Fruit fly (Drosophila melanogaster) whole organism, embryonic: ENCODE measurements around the gene CG13766.

ENCODE experiments used
- Atf6 ChIP-seq: fragments of 200-800 bp; sonication (Bioruptor generic); IDR thresholded peaks from 2 replicates; pipeline ENCODE4 v1.3.6; 2022; ENCODE audit warnings: missing biosample characterization, missing genetic modification characterization
- B-H1 ChIP-seq: fragments of 200-800 bp; sonication (Bioruptor generic); IDR thresholded peaks from 3 replicates; pipeline ENCODE4 v1.3.6; 2022; ENCODE audit warnings: missing biosample characterization, missing genetic modification characterization
- Bdp1 ChIP-seq: fragments of 200-800 bp; sonication (Bioruptor generic); optimal IDR thresholded peaks from 3 replicates; lab custom pipeline; 2016; ENCODE audit warnings: missing biosample characterization, missing genetic modification characterization
- CG10321 ChIP-seq: fragments of 200-800 bp; sonication (Bioruptor generic); IDR thresholded peaks from 2 replicates; pipeline ENCODE4 v1.3.6; 2022; ENCODE audit warnings: missing biosample characterization, missing genetic modification characterization
- CG14965 ChIP-seq: fragments of 200-800 bp; sonication (Bioruptor generic); optimal IDR thresholded peaks from 2 replicates; lab custom pipeline; 2016; ENCODE audit warnings: missing biosample characterization, missing genetic modification characterization, borderline replicate concordance
- CG17361 ChIP-seq: fragments of 200-800 bp; sonication (Bioruptor generic); IDR thresholded peaks from 3 replicates; pipeline ENCODE4 v1.3.6; 2022; ENCODE audit warnings: missing biosample characterization, missing genetic modification characterization
- CG18011 ChIP-seq: fragments of 200-800 bp; sonication (Bioruptor generic); optimal IDR thresholded peaks from 2 replicates; lab custom pipeline; 2017; ENCODE audit warnings: missing biosample characterization, missing genetic modification characterization, mild to moderate bottlenecking, moderate library complexity, missing genotype
- CG18262 ChIP-seq: fragments of 200-800 bp; optimal IDR thresholded peaks from 3 replicates; lab custom pipeline; 2019; ENCODE audit warnings: missing biosample characterization, mild to moderate bottlenecking, missing genetic modification characterization, moderate library complexity
- CG18599 ChIP-seq: fragments of 200-800 bp; sonication (Bioruptor generic); optimal IDR thresholded peaks from 3 replicates; lab custom pipeline; 2017; ENCODE audit warnings: missing biosample characterization, missing genetic modification characterization, mild to moderate bottlenecking, moderate library complexity, missing genetic modification reagents
- CG30431 ChIP-seq: fragments of 200-800 bp; sonication (Bioruptor generic); optimal IDR thresholded peaks from 2 replicates; lab custom pipeline; 2017; ENCODE audit warnings: missing biosample characterization, missing genetic modification characterization
- CG3407 ChIP-seq: fragments of 200-800 bp; sonication (Bioruptor generic); optimal IDR thresholded peaks from 2 replicates; lab custom pipeline; 2018; ENCODE audit warnings: missing biosample characterization, mild to moderate bottlenecking, missing genetic modification characterization
- CG4424 ChIP-seq: fragments of 200-800 bp; sonication (Bioruptor generic); optimal IDR thresholded peaks from 3 replicates; lab custom pipeline; 2016; ENCODE audit warnings: missing biosample characterization, missing genetic modification characterization
- CG6683 ChIP-seq: fragments of 200-800 bp; sonication (Bioruptor generic); optimal IDR thresholded peaks from 2 replicates; lab custom pipeline; 2017; ENCODE audit warnings: missing biosample characterization, mild to moderate bottlenecking, missing genetic modification characterization, missing genetic modification reagents
- CG7786 ChIP-seq: fragments of 200-800 bp; sonication (Bioruptor generic); optimal IDR thresholded peaks from 2 replicates; lab custom pipeline; 2016; ENCODE audit warnings: missing biosample characterization, missing genetic modification characterization
- CG8281 ChIP-seq: fragments of 200-800 bp; sonication (Bioruptor generic); optimal IDR thresholded peaks from 2 replicates; lab custom pipeline; 2018; ENCODE audit warnings: missing biosample characterization, mild to moderate bottlenecking, missing genetic modification characterization, moderate library complexity
- Camta ChIP-seq: fragments of 200-800 bp; sonication (Bioruptor generic); optimal IDR thresholded peaks from 2 replicates; lab custom pipeline; 2016; ENCODE audit warnings: missing biosample characterization, missing genetic modification characterization
- CrebB ChIP-seq: fragments of 200-800 bp; sonication (Bioruptor generic); optimal IDR thresholded peaks from 3 replicates; lab custom pipeline; 2018; ENCODE audit warnings: missing biosample characterization, mild to moderate bottlenecking, missing genetic modification characterization
- Gug ChIP-seq: fragments of 200-800 bp; sonication (Bioruptor generic); IDR thresholded peaks from 4 replicates; pipeline ENCODE4 v1.3.6; 2022; ENCODE audit warnings: missing biosample characterization, missing genetic modification characterization
- H15 ChIP-seq: fragments of 200-800 bp; sonication (Bioruptor generic); IDR thresholded peaks from 3 replicates; pipeline ENCODE4 v1.3.6; 2022; ENCODE audit warnings: missing biosample characterization, missing genetic modification characterization
- HLH3B ChIP-seq: fragments of 200-800 bp; sonication (Bioruptor generic); IDR thresholded peaks from 2 replicates; pipeline ENCODE4 v1.3.6; 2022; ENCODE audit warnings: missing biosample characterization, missing genetic modification characterization
- HLH54F ChIP-seq: fragments of 200-800 bp; sonication (Bioruptor generic); optimal IDR thresholded peaks from 3 replicates; lab custom pipeline; 2016; ENCODE audit warnings: missing biosample characterization, missing genetic modification characterization
- HmgZ ChIP-seq: fragments of 200-800 bp; sonication (Bioruptor generic); optimal IDR thresholded peaks from 2 replicates; lab custom pipeline; 2018; ENCODE audit warnings: missing biosample characterization, mild to moderate bottlenecking, missing genetic modification characterization
- Hr3 ChIP-seq: fragments of 200-800 bp; sonication (Bioruptor generic); optimal IDR thresholded peaks from 3 replicates; lab custom pipeline; 2016; ENCODE audit warnings: missing biosample characterization, missing genetic modification characterization
- Max ChIP-seq: fragments of 200-800 bp; sonication (Bioruptor generic); optimal IDR thresholded peaks from 2 replicates; lab custom pipeline; 2016; ENCODE audit warnings: missing biosample characterization, mild to moderate bottlenecking, missing genetic modification characterization
- NFAT ChIP-seq: fragments of 200-800 bp; sonication (Bioruptor generic); IDR thresholded peaks from 2 replicates; pipeline ENCODE4 v1.3.6; 2022; ENCODE audit warnings: missing biosample characterization, missing genetic modification characterization
- Side ChIP-seq: fragments of 200-800 bp; sonication (Bioruptor generic); optimal IDR thresholded peaks from 2 replicates; lab custom pipeline; 2016; ENCODE audit warnings: missing biosample characterization, missing genetic modification characterization
- Ssrp ChIP-seq: fragments of 200-800 bp; sonication (Bioruptor generic); optimal IDR thresholded peaks from 2 replicates; lab custom pipeline; 2018; ENCODE audit warnings: missing biosample characterization, mild to moderate bottlenecking, missing genetic modification characterization, moderate library complexity
- Xrp1 ChIP-seq: fragments of 200-800 bp; sonication (Bioruptor generic); IDR thresholded peaks from 2 replicates; pipeline ENCODE4 v1.3.6; 2022; ENCODE audit warnings: missing biosample characterization, missing genetic modification characterization
- abd-A ChIP-seq: fragments of 200-800 bp; sonication (Bioruptor generic); optimal IDR thresholded peaks from 3 replicates; lab custom pipeline; 2019; ENCODE audit warnings: missing biosample characterization, mild to moderate bottlenecking, missing genetic modification characterization, moderate library complexity
- aop ChIP-seq: fragments of 200-800 bp; sonication (Bioruptor generic); IDR thresholded peaks from 2 replicates; pipeline ENCODE4 v1.3.6; 2022; ENCODE audit warnings: missing biosample characterization, missing genetic modification characterization
- bowl ChIP-seq: fragments of 200-800 bp; sonication (Bioruptor generic); IDR thresholded peaks from 2 replicates; pipeline ENCODE4 v1.3.6; 2022; ENCODE audit warnings: missing biosample characterization, missing genetic modification characterization
- chif ChIP-seq, 2 experiments: fragments of 200-800 bp; sonication (Bioruptor generic); optimal IDR thresholded peaks; 3 replicates each; lab custom pipeline; 2016; ENCODE audit warnings: missing biosample characterization in 2 of 2, missing genetic modification characterization in 2 of 2
- cwo ChIP-seq: fragments of 200-800 bp; sonication (Bioruptor generic); optimal IDR thresholded peaks from 3 replicates; lab custom pipeline; 2017; ENCODE audit warnings: missing biosample characterization, missing genetic modification characterization, mild to moderate bottlenecking, moderate library complexity, missing genetic modification reagents
- dimm ChIP-seq: fragments of 200-800 bp; sonication (Bioruptor generic); IDR thresholded peaks from 2 replicates; pipeline ENCODE4 v1.3.6; 2022; ENCODE audit warnings: missing biosample characterization, missing genetic modification characterization
- jing ChIP-seq: fragments of 200-800 bp; sonication (Bioruptor generic); optimal IDR thresholded peaks from 2 replicates; lab custom pipeline; 2018; ENCODE audit warnings: missing biosample characterization, mild to moderate bottlenecking, missing genetic modification characterization
- lbe ChIP-seq: fragments of 200-800 bp; sonication (Bioruptor generic); optimal IDR thresholded peaks from 2 replicates; lab custom pipeline; 2016; ENCODE audit warnings: missing biosample characterization, mild to moderate bottlenecking, missing genetic modification characterization
- luna ChIP-seq: fragments of 200-800 bp; sonication (Bioruptor generic); optimal IDR thresholded peaks from 2 replicates; lab custom pipeline; 2016; ENCODE audit warnings: missing biosample characterization, missing genetic modification characterization
- maf-S ChIP-seq: fragments of 200-800 bp; sonication (Bioruptor generic); optimal IDR thresholded peaks from 2 replicates; lab custom pipeline; 2016; ENCODE audit warnings: missing biosample characterization, missing genetic modification characterization
- onecut ChIP-seq: fragments of 200-800 bp; sonication (Bioruptor generic); IDR thresholded peaks from 2 replicates; pipeline ENCODE4 v1.3.6; 2022; ENCODE audit warnings: missing biosample characterization, missing genetic modification characterization
- org-1 ChIP-seq: fragments of 200-800 bp; sonication (Bioruptor generic); optimal IDR thresholded peaks from 2 replicates; lab custom pipeline; 2017; ENCODE audit warnings: missing biosample characterization, missing genetic modification characterization
- pfk ChIP-seq: fragments of 200-800 bp; sonication (Bioruptor generic); optimal IDR thresholded peaks from 2 replicates; lab custom pipeline; 2018; ENCODE audit warnings: missing biosample characterization, mild to moderate bottlenecking, missing genetic modification characterization, moderate library complexity
- sc ChIP-seq, 3 experiments: fragments of >200 bp in 2 of 3; fragments of 200-800 bp in 1 of 3; sonication (Bioruptor generic) in 1 of 3; optimal IDR thresholded peaks; 2 replicates in 2 of 3; 3 replicates in 1 of 3; lab custom pipeline; 2017; ENCODE audit warnings: mild to moderate bottlenecking in 1 of 3, missing biosample characterization in 1 of 3, missing genetic modification characterization in 1 of 3, missing genetic modification reagents in 1 of 3
- sens ChIP-seq: fragments of 200-800 bp; sonication (Bioruptor generic); peaks from one replicate; lab custom pipeline; 2016; ENCODE audit warnings: missing biosample characterization, missing genetic modification characterization
- sqz ChIP-seq: fragments of 200-800 bp; sonication (Bioruptor generic); optimal IDR thresholded peaks from 3 replicates; lab custom pipeline; 2018; ENCODE audit warnings: missing biosample characterization, mild to moderate bottlenecking, missing genetic modification characterization
- stwl ChIP-seq: fragments of 200-800 bp; sonication (Bioruptor generic); optimal IDR thresholded peaks from 3 replicates; lab custom pipeline; 2018; ENCODE audit warnings: missing biosample characterization, mild to moderate bottlenecking, missing genetic modification characterization, moderate library complexity
- tap ChIP-seq: fragments of 200-800 bp; optimal IDR thresholded peaks from 3 replicates; lab custom pipeline; 2019; ENCODE audit warnings: missing biosample characterization, mild to moderate bottlenecking, missing genetic modification characterization, moderate library complexity
- tna ChIP-seq: fragments of 200-800 bp; sonication (Bioruptor generic); IDR thresholded peaks from 2 replicates; pipeline ENCODE4 v1.3.6; 2022; ENCODE audit warnings: missing biosample characterization, missing genetic modification characterization; ENCODE audit not compliant: partially characterized antibody
- tx ChIP-seq: fragments of 200-800 bp; sonication (Bioruptor generic); optimal IDR thresholded peaks from 2 replicates; lab custom pipeline; 2016; ENCODE audit warnings: missing biosample characterization, missing genetic modification characterization

The CG13766 gene

dm6 chr2L:6614229-6614935 is 48.4 kb upstream of the CG13766 start (continued):
- TF ChIP-seq lbe (no peak), CG4424 (no peak), aop (GFP tag; lab: Robert Waterston, UW) (no peak), HLH3B (GFP tag; lab: Robert Waterston, UW) (no peak), HLH54F (GFP tag; lab: Kevin White, UChicago) (no peak), pfk (no peak), NFAT (GFP tag; lab: Robert Waterston, UW) (no peak), org-1 (no peak), Hr3 (GFP tag; lab: Kevin White, UChicago) (no peak), CG17361 (no peak), cwo (GFP tag; lab: Kevin White, UChicago) (peak; percentile 4), CG6683 (GFP tag; lab: Kevin White, UChicago) (no peak), Bdp1 (GFP tag; lab: Kevin White, UChicago) (no peak), jing (GFP tag; lab: Kevin White, UChicago) (no peak), CG18599 (GFP tag; lab: Kevin White, UChicago) (no peak), Side (GFP tag; lab: Kevin White, UChicago) (no peak), Xrp1 (GFP tag; lab: Robert Waterston, UW) (no peak), abd-A (tag; lab: Kevin White, UChicago) (no peak)

dm6 chr2L:6613156-6613555 is 47.2 kb upstream of the CG13766 start:
- TF ChIP-seq Max (GFP tag; lab: Kevin White, UChicago): no peak
- TF ChIP-seq Ssrp (tag; lab: Kevin White, UChicago): no peak
- TF ChIP-seq H15 (GFP tag; lab: Robert Waterston, UW): no peak
- TF ChIP-seq CG10321 (GFP tag; lab: Robert Waterston, UW): no peak
- no peak for TF ChIP-seq sc (optimal IDR thresholded peaks at IDR 0.05; lab: Kevin White, UChicago)
- no peak for TF ChIP-seq sc (GFP tag; optimal IDR thresholded peaks at IDR 0.05; lab: Kevin White, UChicago)
- TF ChIP-seq tap (tag; lab: Kevin White, UChicago): no peak
- TF ChIP-seq tna: no peak
- TF ChIP-seq Gug (GFP tag; lab: Robert Waterston, UW): no peak
- TF ChIP-seq maf-S (GFP tag; lab: Kevin White, UChicago): no peak
- TF ChIP-seq B-H1 (GFP tag; lab: Robert Waterston, UW): no peak
- no peak for TF ChIP-seq sens (GFP tag; lab: Kevin White, UChicago)
- peak; percentile 54 for TF ChIP-seq CG18011 (GFP tag; lab: Kevin White, UChicago)
- TF ChIP-seq onecut: peak; percentile 95
- no peak for TF ChIP-seq CG8281 (tag; lab: Kevin White, UChicago)
- no peak for TF ChIP-seq CG7786 (GFP tag; lab: Kevin White, UChicago)

- TF ChIP-seq stwl (tag; lab: Kevin White, UChicago) (peak; percentile 96), Camta (peak; percentile 100), chif (GFP tag; optimal IDR thresholded peaks at IDR 0.05; lab: Kevin White, UChicago) (peak; percentile 100), sqz (peak; percentile 100), CG18262 (tag; lab: Kevin White, UChicago) (peak; percentile 100), HmgZ (tag; lab: Kevin White, UChicago) (peak; percentile 100), luna (GFP tag; lab: Kevin White, UChicago) (peak; percentile 100), Atf6 (GFP tag; lab: Robert Waterston, UW) (peak; percentile 100), CG14965 (GFP tag; lab: Kevin White, UChicago) (peak; percentile 95), bowl (GFP tag; lab: Robert Waterston, UW) (peak; percentile 100), Bdp1 (GFP tag; lab: Kevin White, UChicago) (peak; percentile 98), dimm (peak; percentile 100), CrebB (tag; lab: Kevin White, UChicago) (peak; percentile 100), CG3407 (GFP tag; lab: Kevin White, UChicago) (peak; percentile 99), CG30431 (peak; percentile 100), tx (peak; percentile 100)
Observed at dm6 chr2L:6612477-6613004, 46.6 kb upstream of the CG13766 start.
